Fruit fly (Drosophila melanogaster) whole organism, prepupa: ENCODE measurements around the gene D19B.

Experiments
- CG1621 ChIP-seq: fragments of 200-800 bp; sonication (Bioruptor generic); optimal IDR thresholded peaks from 3 replicates; lab custom pipeline; 2018; ENCODE audit warnings: missing biosample characterization, mild to moderate bottlenecking, missing genetic modification characterization
- CG16779 ChIP-seq: fragments of 200-800 bp; sonication (Bioruptor generic); optimal IDR thresholded peaks from 3 replicates; lab custom pipeline; 2017; ENCODE audit warnings: missing biosample characterization, mild to moderate bottlenecking, missing genetic modification characterization
- CG34406 ChIP-seq: fragments of 200-800 bp; sonication (Bioruptor generic); optimal IDR thresholded peaks from 3 replicates; lab custom pipeline; 2016; ENCODE audit warnings: missing biosample characterization, missing genetic modification characterization
- CG6792 ChIP-seq: fragments of 200-800 bp; sonication (Bioruptor generic); optimal IDR thresholded peaks from 3 replicates; lab custom pipeline; 2016; ENCODE audit warnings: missing biosample characterization, missing genetic modification characterization
- CG6854 ChIP-seq: fragments of 200-800 bp; sonication (Bioruptor generic); optimal IDR thresholded peaks from 2 replicates; lab custom pipeline; 2017; ENCODE audit warnings: missing biosample characterization, mild to moderate bottlenecking, missing genetic modification characterization
- CG8119 ChIP-seq: fragments of 200-800 bp; sonication (Bioruptor generic); IDR thresholded peaks from 3 replicates; pipeline ENCODE4 v1.3.6; 2022; ENCODE audit warnings: missing biosample characterization, missing genetic modification characterization
- CG9139 ChIP-seq: fragments of 200-800 bp; sonication (Bioruptor generic); optimal IDR thresholded peaks from 3 replicates; lab custom pipeline; 2017; ENCODE audit warnings: missing biosample characterization, mild to moderate bottlenecking, missing genetic modification characterization
- Lpt ChIP-seq: fragments of 200-800 bp; sonication (Bioruptor generic); optimal IDR thresholded peaks from 3 replicates; lab custom pipeline; 2016; ENCODE audit warnings: missing biosample characterization, missing genetic modification characterization
- Smox ChIP-seq: fragments of 200-800 bp; sonication (Bioruptor generic); optimal IDR thresholded peaks from 3 replicates; lab custom pipeline; 2016; ENCODE audit warnings: missing biosample characterization, missing genetic modification characterization
- achi ChIP-seq: fragments of 200-800 bp; sonication (Bioruptor generic); optimal IDR thresholded peaks from 3 replicates; lab custom pipeline; 2016; ENCODE audit warnings: missing biosample characterization, missing genetic modification characterization
- dac ChIP-seq: fragments of 200-800 bp; sonication (Bioruptor generic); optimal IDR thresholded peaks from 2 replicates; lab custom pipeline; 2017; ENCODE audit warnings: missing biosample characterization, mild to moderate bottlenecking, missing genetic modification characterization
- dsx ChIP-seq: fragments of 200-800 bp; optimal IDR thresholded peaks from 3 replicates; lab custom pipeline; 2019; ENCODE audit warnings: missing biosample characterization, mild to moderate bottlenecking, missing genetic modification characterization, moderate library complexity; ENCODE audit not compliant: poor library complexity, severe bottlenecking
- spab ChIP-seq: fragments of 200-800 bp; sonication (Bioruptor generic); optimal IDR thresholded peaks from 2 replicates; lab custom pipeline; 2017; ENCODE audit warnings: missing biosample characterization, mild to moderate bottlenecking, missing genetic modification characterization, missing genetic modification reagents
- vri ChIP-seq: fragments of 200-800 bp; sonication (Bioruptor generic); optimal IDR thresholded peaks from 3 replicates; lab custom pipeline; 2016; ENCODE audit warnings: missing biosample characterization, mild to moderate bottlenecking, missing genetic modification characterization

DNA sequence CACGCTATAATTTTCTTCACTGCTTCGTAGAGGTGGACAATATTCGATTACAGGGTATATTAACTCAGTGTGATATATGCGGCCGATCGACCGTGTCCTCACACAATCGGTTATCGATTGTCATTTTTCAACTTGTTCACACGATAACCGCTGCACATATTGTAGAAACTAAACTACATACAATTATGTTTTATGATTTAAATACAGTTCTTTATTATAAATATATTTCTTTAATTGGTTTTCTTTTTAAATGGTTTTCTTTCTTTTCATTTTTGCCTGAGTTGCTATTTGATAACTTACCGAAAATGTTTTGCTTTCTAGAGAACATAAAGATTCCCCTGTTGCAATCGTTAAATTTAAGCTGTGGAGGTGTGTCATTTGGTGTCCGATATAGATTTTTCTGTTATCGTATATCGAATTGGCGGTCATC is 10.9 kb downstream of the D19B start, which contains the start of the genes fmt and CG7376:
- TF ChIP-seq CG16779 (tag; lab: Kevin White, UChicago) (no peak), CG34406 (GFP tag; lab: Kevin White, UChicago) (no peak), CG8119 (GFP tag; lab: Robert Waterston, UW) (no peak), Lpt (no peak), CG6854 (GFP tag; lab: Kevin White, UChicago) (no peak), spab (no peak), vri (GFP tag; lab: Kevin White, UChicago) (no peak), dsx (GFP tag; lab: Kevin White, UChicago) (no peak), Smox (GFP tag; lab: Kevin White, UChicago) (no peak), CG6792 (GFP tag; lab: Kevin White, UChicago) (no peak), achi (GFP tag; lab: Kevin White, UChicago) (no peak), CG1621 (tag; lab: Kevin White, UChicago) (no peak), CG9139 (GFP tag; lab: Kevin White, UChicago) (no peak), dac (no peak)
